Fruit fly (Drosophila melanogaster): ENCODE results near the gene Lamtor4.

Gene Lamtor4

dm6 chr3L:3905111-3905510, 8.4 kb downstream of the Lamtor4 start, which contains the start of gene ida:
Gene ida, plus strand, starts transcription at chr3L:3905344.
- TF ChIP-seq CG8478 (optimal IDR thresholded peaks at IDR 0.05): no peak
- TF ChIP-seq CTCF (optimal IDR thresholded peaks at IDR 0.05): peak in 1 of 2 experiments; percentile 27

DNA sequence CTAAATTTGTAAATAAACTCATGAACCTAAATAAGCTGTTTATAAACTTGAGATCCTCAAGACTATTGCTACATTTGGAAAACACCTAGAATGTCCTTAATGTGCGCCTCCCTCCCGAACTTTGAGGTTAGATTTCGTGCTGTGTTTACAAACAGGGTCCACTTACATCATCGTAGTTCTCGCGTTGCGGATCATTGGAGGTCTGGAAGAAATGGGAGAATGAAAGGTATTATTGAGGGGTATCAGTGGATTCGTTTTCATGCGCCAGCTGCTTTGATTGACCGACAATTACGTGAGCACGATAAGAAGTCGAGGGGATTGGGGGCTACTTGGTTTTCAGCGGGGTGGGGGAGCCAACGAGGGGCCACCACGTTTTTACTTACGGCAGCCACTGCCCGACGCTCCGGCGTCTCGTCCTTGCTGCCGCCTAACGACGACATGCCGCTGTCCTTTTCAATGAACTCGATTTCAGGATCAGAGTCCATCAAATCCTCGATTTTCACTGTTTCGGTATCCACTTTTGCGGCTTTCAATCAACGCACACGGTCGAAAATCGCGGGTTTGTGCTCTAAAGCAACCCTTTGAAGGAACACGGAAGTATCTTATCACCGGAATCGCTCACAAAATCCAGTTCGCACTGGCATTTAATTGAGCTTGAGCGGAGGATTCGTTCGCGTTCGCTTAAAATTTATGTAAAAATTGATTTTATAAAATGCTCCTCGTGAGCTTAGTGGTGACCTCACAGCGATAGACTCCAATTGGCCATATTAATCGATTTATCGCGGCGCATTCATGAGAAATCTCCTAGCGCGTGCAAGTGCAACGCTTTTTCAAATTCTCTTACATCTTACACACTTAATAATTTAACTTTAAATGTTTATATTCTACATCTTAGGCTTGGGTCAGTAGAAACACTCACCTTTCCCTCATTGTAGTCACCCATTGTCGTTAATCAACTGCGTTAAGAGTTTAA, 12.4 kb downstream of the Lamtor4 start:
- no peak for TF ChIP-seq CG8478 (optimal IDR thresholded peaks at IDR 0.05)
- no peak for TF ChIP-seq CTCF (optimal IDR thresholded peaks at IDR 0.05)

dm6 chr3L:3909831-3910230, 13.1 kb downstream of the Lamtor4 start, which contains the start of gene mge:
Gene mge, minus strand, starts transcription at chr3L:3909931.
- no peak for TF ChIP-seq CG8478 (optimal IDR thresholded peaks at IDR 0.05)
- no peak for TF ChIP-seq CTCF (optimal IDR thresholded peaks at IDR 0.05)

DNA sequence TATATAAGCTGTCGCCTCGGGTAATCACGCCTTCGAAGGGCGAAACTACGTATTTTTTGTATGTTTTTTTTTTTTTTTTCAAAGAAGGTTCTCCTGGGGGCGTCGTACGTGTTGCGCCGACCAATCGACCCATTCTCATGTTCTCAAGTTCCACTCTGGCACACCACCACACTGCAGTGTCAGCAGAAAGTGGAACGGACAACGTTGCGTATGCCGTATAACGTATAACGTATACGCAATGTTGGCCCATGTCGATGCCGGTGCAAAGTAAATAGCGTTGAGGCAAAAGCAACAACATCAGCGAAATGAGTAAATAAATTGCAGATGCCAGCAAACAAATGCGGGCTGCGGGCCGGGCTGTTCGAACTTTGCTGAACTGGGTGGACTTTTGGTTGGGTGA, 15.4 kb downstream of the Lamtor4 start:
- TF ChIP-seq CTCF (optimal IDR thresholded peaks at IDR 0.05) (no peak), CG8478 (optimal IDR thresholded peaks at IDR 0.05) (no peak)

DNA sequence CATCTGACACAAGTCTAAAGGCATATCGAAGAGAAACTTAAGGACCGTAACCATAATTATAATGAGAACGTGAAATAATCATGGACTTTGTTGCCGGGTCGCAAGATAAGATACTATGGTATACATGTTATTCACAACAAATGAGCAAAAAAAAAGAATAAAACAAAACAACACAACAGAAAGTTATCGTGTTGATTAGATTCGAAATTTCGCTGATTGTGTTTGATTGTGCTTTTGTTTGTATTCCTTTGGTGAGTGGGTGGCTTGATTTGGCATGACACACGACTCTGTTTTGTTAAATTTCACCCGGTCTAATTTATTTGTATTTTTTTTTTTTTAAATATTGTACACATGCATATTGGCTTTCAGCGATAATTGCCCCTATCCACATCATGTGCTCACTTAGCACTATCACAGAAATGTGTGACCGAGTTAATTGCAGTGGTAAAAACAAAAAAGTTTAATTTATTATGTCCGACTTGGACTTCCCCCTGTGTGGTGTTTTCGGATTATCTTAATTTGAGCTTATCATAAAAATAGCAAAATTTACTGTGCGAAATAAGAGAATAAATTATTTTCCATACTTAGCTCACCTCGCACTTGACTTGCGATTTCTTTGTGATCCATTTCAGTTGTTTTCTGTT, 27.1 kb downstream of the Lamtor4 start:
- TF ChIP-seq CG8478 (optimal IDR thresholded peaks at IDR 0.05) (no peak), CTCF (optimal IDR thresholded peaks at IDR 0.05) (no peak)

DNA sequence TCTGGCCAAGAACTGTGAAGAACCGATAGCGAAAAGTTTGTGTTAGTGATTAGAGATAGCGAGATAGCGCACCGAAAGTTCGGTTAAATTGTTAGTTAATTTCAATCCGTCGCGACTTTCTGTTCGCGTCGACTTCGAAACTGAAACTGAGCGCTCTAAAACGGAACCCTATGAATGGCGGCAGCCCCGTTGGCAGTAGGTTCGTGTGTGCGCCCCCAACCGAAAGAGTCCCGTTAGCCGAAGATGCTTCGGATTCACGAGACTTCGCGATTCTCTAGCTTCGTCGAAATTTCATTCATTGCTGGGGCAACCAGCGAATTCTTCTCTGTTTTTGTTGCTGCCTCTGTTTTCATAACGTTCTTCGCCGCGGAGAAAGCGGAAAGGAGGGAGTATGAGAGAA, 28.8 kb downstream of the Lamtor4 start:
- TF ChIP-seq CG8478 (optimal IDR thresholded peaks at IDR 0.05): no peak
- TF ChIP-seq CTCF (optimal IDR thresholded peaks at IDR 0.05): no peak

DNA sequence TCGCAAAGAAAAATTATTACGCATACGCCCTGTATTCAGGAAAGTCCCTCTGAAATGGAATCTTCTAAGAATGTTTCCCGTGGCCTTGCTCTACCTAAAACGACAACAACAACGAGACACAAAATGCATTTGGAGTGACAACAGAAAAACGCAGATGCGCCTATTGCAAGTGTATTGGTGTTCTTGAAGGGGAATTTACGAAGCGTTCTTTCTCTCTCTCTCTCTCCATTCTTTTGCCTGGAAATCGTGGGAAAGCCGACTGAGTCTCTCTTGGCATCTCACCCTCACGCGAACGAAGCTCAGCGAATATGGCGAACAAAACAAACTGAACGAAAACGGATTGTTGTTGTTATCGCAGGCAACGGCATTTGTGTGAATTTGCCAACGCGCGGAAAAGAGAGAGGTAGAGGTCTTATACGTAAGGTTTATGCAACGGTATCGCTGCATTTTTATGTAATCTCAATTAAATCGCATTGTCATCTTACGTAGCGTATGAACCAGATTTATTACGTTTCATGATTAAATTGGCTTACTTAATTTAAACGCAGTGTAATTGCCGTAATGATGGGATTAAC, 29.6 kb downstream of the Lamtor4 start:
- TF ChIP-seq CG8478 (optimal IDR thresholded peaks at IDR 0.05) (no peak), CTCF (optimal IDR thresholded peaks at IDR 0.05) (no peak)

dm6 chr3L:3927462-3927861, 30.8 kb downstream of the Lamtor4 start:
- TF ChIP-seq CG8478 (optimal IDR thresholded peaks at IDR 0.05) (no peak), CTCF (optimal IDR thresholded peaks at IDR 0.05) (no peak)

DNA sequence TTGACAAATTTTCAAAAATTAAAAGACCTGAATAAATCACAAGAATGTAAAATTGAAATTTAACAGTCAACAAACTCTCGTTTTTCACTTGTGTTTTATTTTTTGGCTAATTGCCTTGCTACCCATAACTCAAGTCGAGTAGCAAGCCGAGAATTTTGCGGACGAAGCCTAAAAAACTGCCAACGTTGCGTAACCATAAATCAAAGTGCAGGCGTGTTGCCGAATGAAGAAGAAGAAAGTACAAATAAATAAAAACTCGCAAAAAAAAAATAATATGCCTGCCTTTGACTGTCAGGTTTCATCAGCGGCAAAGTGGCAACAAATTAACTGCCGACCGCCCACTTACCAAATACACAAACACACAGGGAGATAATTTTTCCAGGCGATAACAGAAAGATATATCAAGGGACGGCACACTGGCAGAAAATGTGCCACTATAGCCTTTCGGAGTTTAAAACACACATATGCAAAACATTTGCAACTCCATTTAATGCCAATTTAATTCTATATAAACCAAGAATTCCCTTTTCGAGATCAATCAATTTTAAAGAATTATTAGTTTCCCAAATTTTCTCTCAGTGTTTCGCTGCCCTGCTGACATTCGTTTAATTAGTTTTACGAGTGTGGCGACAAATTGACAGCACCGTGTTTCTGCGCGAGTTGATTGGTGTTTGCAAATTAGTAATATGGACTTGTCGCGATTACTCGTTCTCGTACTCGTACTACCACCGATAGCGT, 31.7 kb downstream of the Lamtor4 start:
- TF ChIP-seq CG8478 (optimal IDR thresholded peaks at IDR 0.05) (no peak), CTCF (optimal IDR thresholded peaks at IDR 0.05) (no peak)

DNA sequence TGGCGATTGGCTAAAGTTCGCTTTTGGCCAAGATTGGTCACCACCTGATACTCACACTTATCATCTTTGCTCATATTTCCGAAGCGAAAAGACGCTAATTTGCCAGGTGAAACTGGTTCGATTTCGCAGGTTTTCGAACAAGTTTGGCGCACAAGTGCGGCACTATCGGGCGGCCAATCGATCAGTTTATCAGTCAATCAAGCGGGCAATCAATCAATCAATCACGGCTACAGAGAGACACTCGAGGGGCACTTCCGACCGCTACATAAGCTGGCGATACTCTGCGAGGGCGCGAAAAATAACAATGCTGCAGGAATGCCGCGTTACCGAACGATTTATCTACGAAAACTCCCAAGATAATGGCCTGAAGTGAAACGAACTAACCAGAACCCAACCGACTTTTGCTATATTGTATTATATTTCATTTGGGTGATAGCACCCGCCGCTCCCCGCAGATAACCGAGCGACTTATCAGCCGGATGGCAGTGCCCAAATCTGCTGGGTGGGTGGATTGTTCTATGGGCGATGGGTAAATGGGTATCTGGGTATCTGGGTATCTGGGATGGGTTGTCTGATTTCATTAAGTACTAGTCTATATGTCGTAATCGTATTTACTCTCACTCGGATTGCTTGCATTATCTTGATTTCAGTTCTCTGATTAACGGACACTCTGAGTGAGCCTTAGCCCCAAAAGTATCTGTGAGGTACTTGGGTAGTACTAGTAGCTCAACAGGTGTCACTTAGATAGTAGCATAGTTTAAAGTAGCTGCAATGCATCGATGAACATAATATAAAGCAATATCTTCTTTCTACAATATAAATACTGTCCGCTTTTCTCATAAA, 32.5 kb downstream of the Lamtor4 start:
- TF ChIP-seq CG8478 (optimal IDR thresholded peaks at IDR 0.05) (no peak), CTCF (optimal IDR thresholded peaks at IDR 0.05) (no peak)

DNA sequence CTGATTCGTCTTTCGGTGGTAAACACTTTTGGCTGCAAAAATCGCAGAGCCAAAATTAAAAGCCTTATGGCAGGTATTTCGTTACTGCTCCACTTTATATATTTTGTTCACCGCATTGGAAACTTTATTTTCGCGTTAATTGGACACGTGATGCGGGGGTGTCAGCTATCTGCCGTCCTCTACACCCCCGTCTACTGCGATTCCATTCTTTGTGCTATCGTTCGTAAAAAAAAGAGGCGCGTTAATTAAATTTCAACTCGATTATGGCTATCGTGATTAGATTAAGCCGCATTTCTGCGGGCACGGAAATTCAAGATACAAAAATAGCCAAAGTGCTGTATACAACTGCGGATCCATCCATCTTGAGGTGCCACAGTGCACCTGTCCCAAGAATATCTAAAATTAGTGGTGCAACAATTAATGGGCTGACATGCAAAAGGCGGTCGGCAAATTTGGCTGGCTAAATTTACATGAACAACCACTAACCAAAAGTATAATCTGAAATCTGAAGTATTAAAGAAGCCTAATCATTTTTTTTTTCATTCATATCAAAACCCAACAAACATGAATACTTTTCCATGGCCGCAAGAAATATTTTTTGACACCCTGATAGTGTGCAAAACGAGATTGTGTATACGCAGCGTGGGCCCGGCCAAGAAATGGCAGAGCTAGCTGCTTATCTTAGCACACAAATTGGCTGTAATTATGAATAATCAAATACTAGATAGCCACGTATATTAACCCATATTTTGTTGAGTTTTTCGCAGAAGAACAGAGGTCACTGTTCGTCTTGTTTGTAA, 33.5 kb downstream of the Lamtor4 start:
- TF ChIP-seq CTCF (optimal IDR thresholded peaks at IDR 0.05) (no peak), CG8478 (optimal IDR thresholded peaks at IDR 0.05) (no peak)

DNA sequence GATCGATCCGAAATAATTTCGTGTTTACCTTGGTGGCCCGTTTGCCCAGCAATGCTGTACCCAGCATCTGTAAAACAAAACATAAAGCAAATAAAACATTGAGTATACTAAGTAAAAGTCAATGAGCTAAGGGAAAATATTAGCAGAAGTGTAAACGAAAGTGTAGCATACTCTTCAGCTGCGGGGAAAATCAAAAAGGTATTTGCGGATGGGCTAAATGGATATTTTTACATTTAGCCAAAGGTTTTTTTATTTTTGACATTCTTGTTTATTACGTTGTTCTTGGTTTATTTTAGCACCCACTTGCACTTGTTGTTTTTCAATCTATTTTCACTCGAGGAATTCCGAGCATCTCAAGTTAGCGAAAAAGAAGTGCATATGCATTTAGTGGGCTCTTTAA, 34.2 kb downstream of the Lamtor4 start:
- TF ChIP-seq CG8478 (optimal IDR thresholded peaks at IDR 0.05) (no peak), CTCF (optimal IDR thresholded peaks at IDR 0.05) (no peak)

dm6 chr3L:3931778-3932177, 35.1 kb downstream of the Lamtor4 start:
- TF ChIP-seq CG8478 (optimal IDR thresholded peaks at IDR 0.05): no peak
- TF ChIP-seq CTCF (optimal IDR thresholded peaks at IDR 0.05): no peak

Measured in S2 (cell line).